Worm (Caenorhabditis elegans): ENCODE data around the gene pdcd-2.
A peak's percentile ranks its signal among the peaks of the same experiment; 100 is the strongest.

pdcd-2 gene

ce11 chrIII:4417956-4418355, at the start of gene pdcd-2, which contains the start of gene R07E5.19:
pdcd-2 (minus strand) TSS chrIII:4418057.
R07E5.19 (minus strand) TSS chrIII:4418056.
- TF ChIP-seq fos-1 (tag; optimal IDR thresholded peaks at IDR 0.05), result no peak
- no peak for TF ChIP-seq dmd-8 (GFP tag; IDR thresholded peaks at IDR 0.05)
- no peak for TF ChIP-seq dmd-9 (GFP tag; IDR thresholded peaks at IDR 0.05)
- TF ChIP-seq ceh-44 (GFP tag; IDR thresholded peaks at IDR 0.05), result no peak
- TF ChIP-seq aha-1 (tag), result no peak
- no peak for TF ChIP-seq nhr-41 (GFP tag; IDR thresholded peaks at IDR 0.05)
- no peak for TF ChIP-seq nhr-237 (tag; optimal IDR thresholded peaks at IDR 0.05)
- TF ChIP-seq spr-3 (GFP tag; optimal IDR thresholded peaks at IDR 0.05), result no peak
- TF ChIP-seq F49E8.2 (tag; optimal IDR thresholded peaks at IDR 0.05; ENCODE audit: borderline replicate concordance), result no peak
- no peak for TF ChIP-seq ZK337.2 (GFP tag; IDR thresholded peaks at IDR 0.05)
- TF ChIP-seq set-16 (GFP tag; IDR thresholded peaks at IDR 0.05), result no peak
- no peak for TF ChIP-seq saeg-2 (GFP tag; IDR thresholded peaks at IDR 0.05)
- TF ChIP-seq F26F4.8 (GFP tag; conservative IDR thresholded peaks at IDR 0.05), result no peak
- TF ChIP-seq sdz-12 (GFP tag; optimal IDR thresholded peaks at IDR 0.05), result no peak
- no peak for TF ChIP-seq mes-2 (tag; optimal IDR thresholded peaks at IDR 0.05; ENCODE audit: poor library complexity, severe bottlenecking)
- no peak for TF ChIP-seq nhr-25 (tag; optimal IDR thresholded peaks at IDR 0.05; ENCODE audit: borderline replicate concordance, insufficient read depth)
- no peak for TF ChIP-seq ZK546.5 (tag; optimal IDR thresholded peaks at IDR 0.05)
- TF ChIP-seq F37D6.2 (tag; optimal IDR thresholded peaks at IDR 0.05), result no peak
- no peak for TF ChIP-seq skn-1 (tag; optimal IDR thresholded peaks at IDR 0.05)

ce11 chrIII:4467277-4467676, 49.4 kb upstream of the pdcd-2 start, which contains the start of gene ndg-4:
ndg-4 (minus strand) TSS chrIII:4467377.
- TF ChIP-seq dmd-6 (GFP tag; IDR thresholded peaks at IDR 0.05) (peak; percentile 11; the same call in 1 of the 2 replicates), nhr-28 (tag; optimal IDR thresholded peaks at IDR 0.05) (peak; percentile 30), lin-39 (tag; optimal IDR thresholded peaks at IDR 0.05) (no peak), mdl-1 (tag; optimal IDR thresholded peaks at IDR 0.05) (no peak), ceh-62 (tag; optimal IDR thresholded peaks at IDR 0.05) (no peak), aly-2 (tag; optimal IDR thresholded peaks at IDR 0.05) (no peak)

ce11 chrIII:4461337-4461736, 43.5 kb upstream of the pdcd-2 start:
- TF ChIP-seq vab-7 (GFP tag; IDR thresholded peaks at IDR 0.05) (no peak), aha-1 (tag) (peak; percentile 87)

ce11 chrIII:4460242-4460641, 42.4 kb upstream of the pdcd-2 start:
- TF ChIP-seq lsy-2 (tag; optimal IDR thresholded peaks at IDR 0.05) (no peak), lin-39 (tag; optimal IDR thresholded peaks at IDR 0.05) (no peak), F49E8.2 (tag; optimal IDR thresholded peaks at IDR 0.05; ENCODE audit: borderline replicate concordance) (no peak), daf-8 (GFP tag; IDR thresholded peaks at IDR 0.05) (no peak), lin-29 (GFP tag; IDR thresholded peaks at IDR 0.05) (no peak), lim-7 (GFP tag; IDR thresholded peaks at IDR 0.05) (no peak), ceh-62 (tag; optimal IDR thresholded peaks at IDR 0.05) (no peak), ceh-44 (GFP tag; IDR thresholded peaks at IDR 0.05) (no peak), nhr-102 (tag; optimal IDR thresholded peaks at IDR 0.05) (no peak), hlh-11 (tag; optimal IDR thresholded peaks at IDR 0.05) (no peak)

ce11 chrIII:4456579-4456978, 38.7 kb upstream of the pdcd-2 start:
- TF ChIP-seq egl-27 (tag; optimal IDR thresholded peaks at IDR 0.05), result no peak
- no peak for TF ChIP-seq ama-1 (optimal IDR thresholded peaks at IDR 0.05)
- no peak for TF ChIP-seq daf-8 (GFP tag; IDR thresholded peaks at IDR 0.05)
- peak; percentile 16 for TF ChIP-seq aha-1 (tag)
- TF ChIP-seq jun-1 (tag; optimal IDR thresholded peaks at IDR 0.05), result no peak
- peak in 1 of 2 experiments; percentile 57 for TF ChIP-seq lsy-2 (tag; optimal IDR thresholded peaks at IDR 0.05)
- TF ChIP-seq rbr-2 (tag; optimal IDR thresholded peaks at IDR 0.05), result peak; percentile 24

Measured in whole organism, L4 larva.